Worm (Caenorhabditis elegans): ENCODE results near the gene ZK1067.3.
A peak's percentile ranks its signal among the peaks of the same experiment; 100 is the strongest.

The ZK1067.3 gene

DNA sequence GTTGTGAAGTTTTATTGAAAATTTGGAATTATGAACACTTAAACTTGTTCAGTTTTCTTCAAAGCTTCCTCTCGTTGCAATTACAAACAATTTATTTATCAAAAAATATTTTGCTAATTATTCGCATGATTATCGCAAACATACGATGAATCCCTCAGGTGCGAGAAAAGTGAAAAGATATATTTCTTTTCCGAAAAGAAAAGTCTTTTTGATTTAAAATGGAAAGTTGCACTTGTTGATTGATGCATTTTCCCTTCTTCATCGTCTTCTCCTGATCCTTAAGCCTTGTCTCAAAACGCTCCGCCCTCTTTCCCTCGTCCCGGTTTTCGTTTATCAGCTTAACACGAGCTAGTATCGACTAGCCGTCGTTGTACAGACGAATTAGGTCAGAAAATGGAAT lies 9.4 kb downstream of the ZK1067.3 start:
- TF ChIP-seq elt-2 (tag; optimal IDR thresholded peaks at IDR 0.05): no peak
- peak; percentile 99 for TF ChIP-seq blmp-1 (tag; optimal IDR thresholded peaks at IDR 0.05)

DNA sequence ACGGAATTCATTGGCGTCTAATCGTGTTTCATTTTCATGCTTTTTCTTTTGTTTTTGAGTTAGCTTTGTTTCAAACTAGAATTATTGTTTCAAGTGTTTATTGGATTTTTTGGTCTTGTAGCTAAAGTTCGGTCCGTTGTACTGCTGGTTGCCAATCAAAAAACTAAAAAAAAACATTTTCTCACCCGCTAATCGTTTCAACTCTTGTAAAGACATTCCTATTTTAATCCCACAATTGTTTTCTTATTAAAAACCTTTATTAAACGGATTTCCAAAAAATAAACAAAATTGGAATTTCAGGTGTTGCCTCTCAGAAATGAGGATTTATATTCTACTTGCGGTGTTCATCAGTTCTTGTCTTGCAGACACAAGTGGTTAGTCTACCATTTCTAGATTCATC lies 9.9 kb downstream of the ZK1067.3 start, which contains the start of gene T26C5.2:
TSS of gene T26C5.2 (plus strand) at position 301 of the 400 bp plus-strand sequence.
- TF ChIP-seq ceh-63 (GFP tag; optimal IDR thresholded peaks at IDR 0.05) (no peak), lin-35 (GFP tag; optimal IDR thresholded peaks at IDR 0.05) (no peak), nhr-12 (tag; optimal IDR thresholded peaks at IDR 0.05) (no peak), aly-2 (tag; optimal IDR thresholded peaks at IDR 0.05) (no peak), lin-14 (GFP tag; optimal IDR thresholded peaks at IDR 0.05) (no peak), fkh-10 (GFP tag; optimal IDR thresholded peaks at IDR 0.05) (no peak)

DNA sequence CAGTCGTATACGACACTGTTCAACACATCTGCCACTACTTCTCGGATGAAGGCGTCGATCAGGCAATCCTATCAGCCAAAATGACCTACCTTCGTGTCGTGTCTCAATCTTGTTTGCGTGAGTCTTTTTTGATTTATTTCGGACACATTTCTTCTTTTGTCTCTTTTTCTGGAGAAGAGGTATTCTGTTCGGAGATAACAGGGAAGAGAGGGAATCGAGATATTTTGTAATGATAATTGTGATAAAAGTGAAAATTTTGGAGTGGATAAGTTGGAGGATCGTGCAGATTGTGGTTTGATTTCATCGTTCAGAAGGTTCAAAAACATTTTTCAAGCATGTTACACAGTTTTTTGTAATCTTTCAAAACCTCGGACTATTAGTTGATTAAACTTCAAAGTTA lies 10.7 kb downstream of the ZK1067.3 start:
- TF ChIP-seq blmp-1 (tag; optimal IDR thresholded peaks at IDR 0.05): peak; percentile 95
- TF ChIP-seq nhr-76 (tag; optimal IDR thresholded peaks at IDR 0.05): no peak

DNA sequence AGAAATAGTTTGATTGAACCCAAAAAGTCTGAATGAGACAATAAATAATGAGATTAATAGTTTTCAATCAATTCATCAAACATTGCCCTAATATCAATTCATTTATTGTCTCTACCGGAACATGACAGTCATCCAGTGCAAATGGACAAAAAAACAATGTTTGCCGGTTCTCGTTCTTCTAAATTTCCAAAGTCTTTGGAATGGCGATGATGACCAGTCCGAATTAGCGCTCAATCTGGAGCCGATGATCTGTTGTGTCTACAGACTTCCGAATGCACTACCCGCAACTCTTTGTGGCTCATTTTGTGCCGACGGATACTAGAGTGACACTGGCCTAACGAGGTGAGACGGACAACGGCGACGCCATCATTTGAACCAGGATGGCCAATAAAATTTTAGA lies 13.2 kb downstream of the ZK1067.3 start, which contains the start of gene T26C5.3:
TSS of gene T26C5.3 (plus strand) at position 301 of the 400 bp plus-strand sequence.
- no peak for TF ChIP-seq nhr-85 (tag)
- TF ChIP-seq fos-1 (tag; optimal IDR thresholded peaks at IDR 0.05): no peak
- no peak for TF ChIP-seq dpl-1 (GFP tag; optimal IDR thresholded peaks at IDR 0.05)
- TF ChIP-seq fkh-10 (GFP tag; optimal IDR thresholded peaks at IDR 0.05): no peak
- TF ChIP-seq zip-4 (GFP tag; optimal IDR thresholded peaks at IDR 0.05): no peak
- no peak for TF ChIP-seq unc-86 (tag; optimal IDR thresholded peaks at IDR 0.05)
- TF ChIP-seq nhr-19 (GFP tag; conservative IDR thresholded peaks at IDR 0.05): no peak
- TF ChIP-seq sox-4 (tag; optimal IDR thresholded peaks at IDR 0.05): no peak
- no peak for TF ChIP-seq C16A3.4 (tag; optimal IDR thresholded peaks at IDR 0.05)
- no peak for TF ChIP-seq xbp-1 (tag; optimal IDR thresholded peaks at IDR 0.05)
- no peak for TF ChIP-seq nhr-71 (tag; optimal IDR thresholded peaks at IDR 0.05)
- TF ChIP-seq ztf-11 (tag; optimal IDR thresholded peaks at IDR 0.05): no peak
- TF ChIP-seq blmp-1 (tag; optimal IDR thresholded peaks at IDR 0.05): no peak
- TF ChIP-seq sptf-1 (tag; optimal IDR thresholded peaks at IDR 0.05): no peak
- no peak for TF ChIP-seq C04F5.9 (tag; optimal IDR thresholded peaks at IDR 0.05)
- TF ChIP-seq grh-1 (GFP tag; IDR thresholded peaks at IDR 0.05): no peak
- TF ChIP-seq unc-130 (tag; optimal IDR thresholded peaks at IDR 0.05): no peak

DNA sequence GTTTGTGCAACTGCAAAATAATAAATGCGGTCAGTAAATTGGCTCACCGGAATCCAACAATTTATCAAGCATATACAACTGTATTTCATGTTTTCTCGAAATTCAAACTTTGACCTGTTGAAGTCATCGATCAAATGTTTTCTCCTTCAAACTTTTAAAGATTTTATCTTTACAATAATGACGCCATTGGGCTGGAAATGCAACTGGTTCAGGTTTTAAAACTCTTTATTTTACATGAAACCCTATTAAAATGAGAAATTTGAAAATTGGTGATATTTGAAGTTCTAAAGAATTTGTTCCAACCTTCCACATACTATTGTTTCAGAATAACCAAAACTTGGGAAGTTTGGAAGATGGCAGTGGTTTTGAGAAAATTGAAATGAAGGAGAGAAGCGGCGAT lies 13.9 kb downstream of the ZK1067.3 start:
- TF ChIP-seq zip-4 (GFP tag; optimal IDR thresholded peaks at IDR 0.05): no peak
- peak; percentile 63 for TF ChIP-seq nhr-85 (tag)

DNA sequence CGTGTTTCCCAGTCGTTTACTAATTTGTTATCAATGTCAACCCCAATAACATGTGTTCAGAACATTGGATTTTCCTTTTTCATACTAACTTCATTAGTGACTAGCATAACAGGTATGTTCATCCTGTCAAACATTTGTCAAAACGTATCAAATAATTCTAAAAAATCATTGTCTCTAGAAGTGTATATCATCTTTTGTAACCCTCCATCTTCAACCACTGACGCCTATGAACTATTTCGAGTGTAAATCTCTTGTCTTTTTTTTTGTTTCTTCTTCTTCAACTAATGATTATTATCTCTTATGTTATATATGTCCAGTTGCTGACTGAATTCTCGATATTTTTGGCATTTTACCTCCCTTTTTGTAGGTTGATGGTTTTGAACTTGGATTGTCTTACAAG lies 14.7 kb downstream of the ZK1067.3 start:
- TF ChIP-seq ceh-88 (GFP tag; IDR thresholded peaks at IDR 0.05) (no peak), elt-3 (tag; optimal IDR thresholded peaks at IDR 0.05) (peak in 1 of 6 experiments; percentile 46), nhr-47 (tag; optimal IDR thresholded peaks at IDR 0.05) (no peak), lin-14 (GFP tag; optimal IDR thresholded peaks at IDR 0.05) (peak; percentile 29), fkh-8 (tag; optimal IDR thresholded peaks at IDR 0.05) (no peak), xbp-1 (tag; optimal IDR thresholded peaks at IDR 0.05) (no peak), alr-1 (tag; optimal IDR thresholded peaks at IDR 0.05; ENCODE audit: borderline replicate concordance) (no peak), efl-1 (optimal IDR thresholded peaks at IDR 0.05) (no peak), efl-1 (GFP tag; optimal IDR thresholded peaks at IDR 0.05 in 1 of 2) (peak in 1 of 2 experiments; percentile 84), nhr-85 (tag) (peak; percentile 60), C34B4.2 (tag; optimal IDR thresholded peaks at IDR 0.05) (no peak), rnt-1 (tag; optimal IDR thresholded peaks at IDR 0.05) (no peak), aha-1 (tag; optimal IDR thresholded peaks at IDR 0.05) (no peak), isw-1 (GFP tag; IDR thresholded peaks at IDR 0.05) (no peak), lin-39 (tag; optimal IDR thresholded peaks at IDR 0.05) (no peak), mdl-1 (tag; optimal IDR thresholded peaks at IDR 0.05) (no peak)

Measured in whole organism, L1 larva.